Fruit fly (Drosophila melanogaster) whole organism, embryonic: ENCODE results near the gene CG16790.

Experiments
- ATbp ChIP-seq: fragments of 200-800 bp; sonication (Bioruptor generic); optimal IDR thresholded peaks from 2 replicates; lab custom pipeline; 2017; ENCODE audit warnings: missing biosample characterization, mild to moderate bottlenecking, missing genetic modification characterization, missing genetic modification reagents
- Antp ChIP-seq: fragments of 200-800 bp; sonication (Bioruptor generic); optimal IDR thresholded peaks from 3 replicates; lab custom pipeline; 2016; ENCODE audit warnings: missing biosample characterization, missing genetic modification characterization
- Atf6 ChIP-seq: fragments of 200-800 bp; sonication (Bioruptor generic); IDR thresholded peaks from 2 replicates; pipeline ENCODE4 v1.3.6; 2022; ENCODE audit warnings: missing biosample characterization, missing genetic modification characterization
- BtbVII ChIP-seq: fragments of 200-800 bp; sonication (Bioruptor generic); optimal IDR thresholded peaks from 3 replicates; lab custom pipeline; 2017; ENCODE audit warnings: missing biosample characterization, mild to moderate bottlenecking, missing genetic modification characterization
- CG10321 ChIP-seq: fragments of 200-800 bp; sonication (Bioruptor generic); IDR thresholded peaks from 2 replicates; pipeline ENCODE4 v1.3.6; 2022; ENCODE audit warnings: missing biosample characterization, missing genetic modification characterization
- CG10366 ChIP-seq: fragments of 200-800 bp; sonication (Bioruptor generic); IDR thresholded peaks from 2 replicates; pipeline ENCODE4 v1.3.6; 2022; ENCODE audit warnings: missing biosample characterization, missing genetic modification characterization
- CG11247 ChIP-seq: fragments of 200-800 bp; sonication (Bioruptor generic); IDR thresholded peaks from 2 replicates; pipeline ENCODE4 v1.3.6; 2022; ENCODE audit warnings: missing biosample characterization, missing genetic modification characterization
- CG11398 ChIP-seq: fragments of 200-800 bp; sonication (Bioruptor generic); optimal IDR thresholded peaks from 2 replicates; lab custom pipeline; 2016; ENCODE audit warnings: missing biosample characterization, missing genetic modification characterization
- CG15269 ChIP-seq: fragments of 200-800 bp; sonication (Bioruptor generic); optimal IDR thresholded peaks from 2 replicates; lab custom pipeline; 2018; ENCODE audit warnings: missing biosample characterization, mild to moderate bottlenecking, missing genetic modification characterization, moderate library complexity
- CG1529 ChIP-seq: fragments of 200-800 bp; sonication (Bioruptor generic); optimal IDR thresholded peaks from 3 replicates; lab custom pipeline; 2018; ENCODE audit warnings: missing biosample characterization, missing genetic modification characterization
- CG17328 ChIP-seq: fragments of 200-800 bp; sonication (Bioruptor generic); IDR thresholded peaks from 2 replicates; pipeline ENCODE4 v1.3.6; 2022; ENCODE audit warnings: missing biosample characterization, missing genetic modification characterization
- CG18011 ChIP-seq: fragments of 200-800 bp; sonication (Bioruptor generic); optimal IDR thresholded peaks from 2 replicates; lab custom pipeline; 2017; ENCODE audit warnings: missing biosample characterization, missing genetic modification characterization, mild to moderate bottlenecking, moderate library complexity, missing genotype
- CG2875 ChIP-seq: fragments of 200-800 bp; sonication (Bioruptor generic); optimal IDR thresholded peaks from 2 replicates; lab custom pipeline; 2017; ENCODE audit warnings: missing biosample characterization, mild to moderate bottlenecking, missing genetic modification characterization, missing genetic modification reagents
- CG4328 ChIP-seq: fragments of 200-800 bp; sonication (Bioruptor generic); optimal IDR thresholded peaks from 3 replicates; lab custom pipeline; 2017; ENCODE audit warnings: missing biosample characterization, missing genetic modification reagents, missing genetic modification characterization
- CG4360 ChIP-seq: fragments of 200-800 bp; sonication (Bioruptor generic); IDR thresholded peaks from 2 replicates; pipeline ENCODE4 v1.3.6; 2022; ENCODE audit warnings: missing biosample characterization, missing genetic modification characterization
- CG4854 ChIP-seq: fragments of 200-800 bp; sonication (Bioruptor generic); optimal IDR thresholded peaks from 2 replicates; lab custom pipeline; 2016; ENCODE audit warnings: missing biosample characterization, missing genetic modification characterization, inconsistent platforms
- CG6683 ChIP-seq: fragments of 200-800 bp; sonication (Bioruptor generic); optimal IDR thresholded peaks from 2 replicates; lab custom pipeline; 2017; ENCODE audit warnings: missing biosample characterization, mild to moderate bottlenecking, missing genetic modification characterization, missing genetic modification reagents
- CG6791 ChIP-seq: fragments of 200-800 bp; sonication (Bioruptor generic); IDR thresholded peaks from 3 replicates; pipeline ENCODE4 v1.3.6; 2022; ENCODE audit warnings: missing biosample characterization, missing genetic modification characterization; ENCODE audit not compliant: partially characterized antibody
- CG7839 ChIP-seq: fragments of 200-800 bp; sonication (Bioruptor generic); optimal IDR thresholded peaks from 3 replicates; lab custom pipeline; 2018; ENCODE audit warnings: missing biosample characterization, mild to moderate bottlenecking, missing genetic modification characterization, moderate library complexity
- CG8359 ChIP-seq: fragments of 200-800 bp; sonication (Bioruptor generic); optimal IDR thresholded peaks from 2 replicates; lab custom pipeline; 2017; ENCODE audit warnings: missing biosample characterization, mild to moderate bottlenecking, missing genetic modification characterization, borderline replicate concordance
- Dfd ChIP-seq, 2 experiments: fragments of >200 bp; optimal IDR thresholded peaks; 2 replicates each; lab custom pipeline; 2017; ENCODE audit warnings: missing biosample characterization in 2 of 2, missing genetic modification characterization in 2 of 2
- Dp ChIP-seq: fragments of 200-800 bp; sonication (Bioruptor generic); optimal IDR thresholded peaks from 2 replicates; lab custom pipeline; 2018; ENCODE audit warnings: missing biosample characterization, mild to moderate bottlenecking, missing genetic modification characterization, moderate library complexity
- E2f2 ChIP-seq: fragments of 200-800 bp; sonication (Bioruptor generic); IDR thresholded peaks from 2 replicates; pipeline ENCODE4 v1.3.6; 2022; ENCODE audit warnings: missing biosample characterization, missing genetic modification characterization
- Eip74EF ChIP-seq, 2 experiments: fragments of 200-800 bp in 1 of 2; fragments of >200 bp in 1 of 2; sonication (Bioruptor generic) in 1 of 2; optimal IDR thresholded peaks; 2 replicates each; lab custom pipeline; 2017 to 2019; ENCODE audit warnings: missing biosample characterization in 2 of 2, missing genetic modification characterization in 2 of 2, mild to moderate bottlenecking in 1 of 2, moderate library complexity in 1 of 2
- Hr39 ChIP-seq: fragments of >200 bp; optimal IDR thresholded peaks from 2 replicates; lab custom pipeline; 2017
- Hr51 ChIP-seq, 2 experiments: fragments of 200-800 bp; sonication (Bioruptor generic); optimal IDR thresholded peaks; 2 replicates in 1 of 2; 3 replicates in 1 of 2; lab custom pipeline; 2016 to 2018; ENCODE audit warnings: missing biosample characterization in 2 of 2, missing genetic modification characterization in 2 of 2, mild to moderate bottlenecking in 1 of 2, moderate library complexity in 1 of 2
- ap ChIP-seq: fragments of 200-800 bp; sonication (Bioruptor generic); IDR thresholded peaks from 2 replicates; pipeline ENCODE4 v1.3.6; 2022; ENCODE audit warnings: missing biosample characterization, missing genetic modification characterization
- bbx ChIP-seq: fragments of 200-800 bp; sonication (Bioruptor generic); IDR thresholded peaks from 2 replicates; pipeline ENCODE4 v1.3.6; 2022; ENCODE audit warnings: missing biosample characterization, missing genetic modification characterization; ENCODE audit not compliant: partially characterized antibody
- br ChIP-seq: fragments of >200 bp; optimal IDR thresholded peaks from 2 replicates; lab custom pipeline; 2017
- chm ChIP-seq: fragments of 200-800 bp; sonication (Bioruptor generic); IDR thresholded peaks from 2 replicates; pipeline ENCODE4 v1.3.6; 2022; ENCODE audit warnings: missing biosample characterization, missing genetic modification characterization
- corto ChIP-seq: fragments of 200-800 bp; sonication (Bioruptor generic); optimal IDR thresholded peaks from 2 replicates; lab custom pipeline; 2016; ENCODE audit warnings: missing biosample characterization, mild to moderate bottlenecking, missing genetic modification characterization, moderate library complexity
- danr ChIP-seq: fragments of 200-800 bp; sonication (Bioruptor generic); IDR thresholded peaks from 2 replicates; pipeline ENCODE4 v1.3.6; 2022; ENCODE audit warnings: missing biosample characterization, missing genetic modification characterization
- ewg ChIP-seq: fragments of 200-800 bp; sonication (Bioruptor generic); optimal IDR thresholded peaks from 3 replicates; lab custom pipeline; 2017; ENCODE audit warnings: mild to moderate bottlenecking, missing biosample characterization, missing genetic modification reagents, missing genetic modification characterization
- eyg ChIP-seq: fragments of 200-800 bp; sonication (Bioruptor generic); optimal IDR thresholded peaks from 3 replicates; lab custom pipeline; 2016; ENCODE audit warnings: missing biosample characterization, missing genetic modification characterization
- grau ChIP-seq: fragments of 200-800 bp; optimal IDR thresholded peaks from 3 replicates; lab custom pipeline; 2019; ENCODE audit warnings: missing biosample characterization, mild to moderate bottlenecking, missing genetic modification characterization, moderate library complexity
- ham ChIP-seq: fragments of 200-800 bp; sonication (Bioruptor generic); IDR thresholded peaks from 2 replicates; pipeline ENCODE4 v1.3.6; 2022; ENCODE audit warnings: missing biosample characterization, missing genetic modification characterization
- kni ChIP-seq: fragments of 200-800 bp; sonication (Bioruptor generic); optimal IDR thresholded peaks from 3 replicates; lab custom pipeline; 2017; ENCODE audit warnings: mild to moderate bottlenecking, missing biosample characterization, missing genetic modification reagents, missing genetic modification characterization
- lbe ChIP-seq: fragments of 200-800 bp; sonication (Bioruptor generic); optimal IDR thresholded peaks from 2 replicates; lab custom pipeline; 2016; ENCODE audit warnings: missing biosample characterization, mild to moderate bottlenecking, missing genetic modification characterization
- lola ChIP-seq, 3 experiments: fragments of >200 bp in 2 of 3; fragments of 200-800 bp in 1 of 3; sonication (Bioruptor generic) in 1 of 3; optimal IDR thresholded peaks; 2 replicates each; lab custom pipeline; 2017 to 2019; ENCODE audit warnings: missing biosample characterization in 3 of 3, missing genetic modification characterization in 3 of 3, mild to moderate bottlenecking in 1 of 3, moderate library complexity in 1 of 3
- maf-S ChIP-seq: fragments of 200-800 bp; sonication (Bioruptor generic); optimal IDR thresholded peaks from 2 replicates; lab custom pipeline; 2016; ENCODE audit warnings: missing biosample characterization, missing genetic modification characterization
- mld ChIP-seq: fragments of 200-800 bp; sonication (Bioruptor generic); IDR thresholded peaks from 3 replicates; pipeline ENCODE4 v1.3.6; 2022; ENCODE audit warnings: missing biosample characterization, missing genetic modification characterization; ENCODE audit not compliant: partially characterized antibody
- nerfin-2 ChIP-seq: fragments of 200-800 bp; sonication (Bioruptor generic); IDR thresholded peaks from 2 replicates; pipeline ENCODE4 v1.3.6; 2022; ENCODE audit warnings: missing biosample characterization, missing genetic modification characterization; ENCODE audit not compliant: partially characterized antibody
- repo ChIP-seq: fragments of 200-800 bp; sonication (Bioruptor generic); optimal IDR thresholded peaks from 2 replicates; lab custom pipeline; 2016; ENCODE audit warnings: missing biosample characterization, missing genetic modification characterization
- scrt ChIP-seq: fragments of 200-800 bp; sonication (Bioruptor generic); optimal IDR thresholded peaks from 2 replicates; lab custom pipeline; 2018; ENCODE audit warnings: missing biosample characterization, mild to moderate bottlenecking, missing genetic modification characterization, moderate library complexity
- sens-2 ChIP-seq: fragments of 200-800 bp; sonication (Bioruptor generic); IDR thresholded peaks from 2 replicates; pipeline ENCODE4 v1.3.6; 2022; ENCODE audit warnings: missing biosample characterization, missing genetic modification characterization
- seq ChIP-seq: fragments of 200-800 bp; sonication (Bioruptor generic); IDR thresholded peaks from 2 replicates; pipeline ENCODE4 v1.3.6; 2022; ENCODE audit warnings: missing biosample characterization, missing genetic modification characterization
- sug ChIP-seq: fragments of 200-800 bp; optimal IDR thresholded peaks from 2 replicates; lab custom pipeline; 2019; ENCODE audit warnings: missing biosample characterization, mild to moderate bottlenecking, missing genetic modification characterization, moderate library complexity
- tup ChIP-seq: fragments of 200-800 bp; sonication (Bioruptor generic); optimal IDR thresholded peaks from 2 replicates; lab custom pipeline; 2016; ENCODE audit warnings: missing biosample characterization, mild to moderate bottlenecking, missing genetic modification characterization, moderate library complexity

The CG16790 gene

DNA sequence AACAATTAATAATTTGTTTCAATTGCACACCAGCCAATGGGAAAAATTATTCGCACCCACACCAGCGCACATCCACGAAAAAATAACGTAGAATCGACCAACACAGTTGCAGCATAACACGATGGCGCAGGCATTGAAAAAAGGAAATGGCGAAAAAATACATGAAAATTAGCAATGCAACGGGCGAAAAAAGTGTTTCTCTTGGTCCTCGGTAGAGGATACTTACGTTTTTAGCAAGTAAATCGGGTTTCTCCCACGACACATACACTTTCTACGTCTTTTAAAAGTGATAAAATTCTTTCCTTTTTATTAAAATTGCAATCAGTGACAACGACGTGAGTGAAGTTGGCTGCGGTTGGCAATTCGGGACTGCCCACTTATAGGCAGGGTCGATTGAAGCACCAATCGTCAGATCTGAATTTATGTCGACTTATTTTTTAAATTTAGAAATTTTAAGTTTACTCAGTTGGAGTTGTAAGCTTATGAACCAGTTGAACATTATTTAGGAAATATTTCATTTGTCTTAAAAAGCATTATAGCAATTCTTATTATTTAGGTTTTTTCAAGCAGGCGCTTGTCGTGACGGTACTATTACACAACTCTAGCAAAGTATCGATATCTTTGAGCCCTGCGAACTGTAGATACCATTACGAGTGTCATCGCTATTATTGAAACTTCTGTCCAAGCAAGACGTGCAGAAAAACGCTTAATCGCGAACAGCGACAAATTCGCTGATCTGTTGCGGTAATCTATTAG lies 7.5 kb upstream of the CG16790 start, which contains the start of the genes Kap-alpha3 and Son (continued):
- TF ChIP-seq lola (GFP tag; optimal IDR thresholded peaks at IDR 0.05; lab: Kevin White, UChicago) (peak in 1 of 3 experiments; percentile 87), CG11247 (GFP tag; lab: Robert Waterston, UW) (peak; percentile 83), E2f2 (peak; percentile 72), CG4360 (GFP tag; lab: Robert Waterston, UW) (no peak), Dfd (GFP tag; optimal IDR thresholded peaks at IDR 0.05; lab: Kevin White, UChicago) (no peak), scrt (GFP tag; lab: Kevin White, UChicago) (peak; percentile 85), ap (GFP tag; lab: Robert Waterston, UW) (peak; percentile 82), CG4854 (GFP tag; lab: Kevin White, UChicago) (peak; percentile 94), CG4328 (GFP tag; lab: Kevin White, UChicago) (peak; percentile 97), CG2875 (GFP tag; lab: Kevin White, UChicago) (peak; percentile 86), lbe (peak; percentile 87), eyg (GFP tag; lab: Kevin White, UChicago) (peak; percentile 87), Hr51 (GFP tag; optimal IDR thresholded peaks at IDR 0.05; lab: Kevin White, UChicago) (peak; percentile 86 to 95), seq (peak; percentile 81), nerfin-2 (GFP tag; lab: Robert Waterston, UW) (peak; percentile 65), CG8359 (GFP tag; lab: Kevin White, UChicago) (peak; percentile 81), kni (peak; percentile 98), br (lab: Kevin White, UChicago) (no peak), Antp (GFP tag; lab: Kevin White, UChicago) (peak; percentile 91), CG6683 (peak; percentile 85), tup (peak; percentile 86), bbx (peak; percentile 64), Hr39 (lab: Kevin White, UChicago) (no peak), sug (tag; lab: Kevin White, UChicago) (peak; percentile 95), grau (tag; lab: Kevin White, UChicago) (peak; percentile 88), CG17328 (peak; percentile 89), CG18011 (GFP tag; lab: Kevin White, UChicago) (peak; percentile 80), corto (GFP tag; lab: Kevin White, UChicago) (peak; percentile 29), mld (GFP tag; lab: Robert Waterston, UW) (peak; percentile 57; the same call in 1 of the 3 replicates), CG10366 (peak; percentile 85), CG10321 (GFP tag; lab: Robert Waterston, UW) (peak; percentile 72), ATbp (GFP tag; lab: Kevin White, UChicago) (peak; percentile 88), chm (GFP tag; lab: Robert Waterston, UW) (peak; percentile 90), Eip74EF (GFP tag; optimal IDR thresholded peaks at IDR 0.05; lab: Kevin White, UChicago) (peak in 1 of 2 experiments; percentile 76), BtbVII (GFP tag; lab: Kevin White, UChicago) (peak; percentile 92), repo (GFP tag; lab: Kevin White, UChicago) (peak; percentile 87), CG11398 (GFP tag; lab: Kevin White, UChicago) (peak; percentile 87), Atf6 (GFP tag; lab: Robert Waterston, UW) (peak; percentile 86), Dp (GFP tag; lab: Kevin White, UChicago) (peak; percentile 41), ewg (peak; percentile 83), CG1529 (GFP tag; lab: Kevin White, UChicago) (peak; percentile 88), CG15269 (tag; lab: Kevin White, UChicago) (peak; percentile 89), sens-2 (GFP tag; lab: Robert Waterston, UW) (peak; percentile 94), ham (GFP tag; lab: Robert Waterston, UW) (peak; percentile 63; the same call in 1 of the 2 replicates), maf-S (peak; percentile 92), CG7839 (peak; percentile 89), CG6791 (GFP tag; lab: Robert Waterston, UW) (peak; percentile 75), danr (GFP tag; lab: Robert Waterston, UW) (peak; percentile 72)
